1 fruit fly cellular context compared by ENCODE assay signal in genomic region chr3L:10517451-10518385, dm6.
A peak's percentile ranks its signal among the peaks of the same experiment; 100 is the strongest.
TF ChIP-seq lines count a peak whose summit lies in the region.

No protein-coding gene starts in this region.

TF ChIP-seq in whole organism, embryonic, 481 proteins besides CTCF, POLR2A, EP300 and RAD21 (continued from another document):
- no peak for TF ChIP-seq usp (GFP tag; optimal IDR thresholded peaks at IDR 0.05; lab: Kevin White, UChicago)
- TF ChIP-seq CG9876 (GFP tag; optimal IDR thresholded peaks at IDR 0.05; lab: Kevin White, UChicago): no peak
- TF ChIP-seq sens (GFP tag; lab: Kevin White, UChicago): peak; percentile 74
- TF ChIP-seq CG15073 (GFP tag; optimal IDR thresholded peaks at IDR 0.05; lab: Kevin White, UChicago): peak; percentile 62
- peak; percentile 1 for TF ChIP-seq pros (GFP tag; optimal IDR thresholded peaks at IDR 0.05; lab: Kevin White, UChicago)
- peak; percentile 1 for TF ChIP-seq sd (tag; optimal IDR thresholded peaks at IDR 0.05; lab: Kevin White, UChicago)
- TF ChIP-seq abd-A (tag; optimal IDR thresholded peaks at IDR 0.05; lab: Kevin White, UChicago): peak; percentile 32
